Worm (Caenorhabditis elegans): Measurements from ENCODE around the gene B0252.1.

DNA sequence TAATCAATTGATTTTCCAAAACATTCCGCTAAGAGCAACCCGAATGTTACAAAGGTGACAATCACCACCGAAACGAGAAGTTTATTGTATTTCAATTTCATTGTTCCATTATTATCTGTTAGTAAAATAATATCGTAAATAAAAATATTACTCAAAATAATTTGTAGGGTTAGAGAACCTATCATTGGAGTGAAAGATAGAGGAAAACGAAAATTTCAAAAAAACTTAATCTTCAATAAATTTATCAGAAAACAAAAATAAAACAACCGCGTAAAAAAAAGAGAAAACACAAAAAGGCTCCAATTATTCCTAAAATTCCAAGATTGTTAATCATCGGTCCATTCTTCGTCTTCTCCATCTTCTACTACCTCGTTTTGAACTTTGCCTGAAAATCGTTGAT lies 46.1 kb downstream of the B0252.1 start, which contains the start of gene tra-2:
- TF ChIP-seq lin-39 (tag; optimal IDR thresholded peaks at IDR 0.05) (no peak), gmeb-1 (tag; optimal IDR thresholded peaks at IDR 0.05) (no peak)
